Fruit fly (Drosophila melanogaster): ENCODE results near the gene Gr93c.

The Gr93c gene

dm6 chr3R:21825775-21826558 lies 19.1 kb downstream of the Gr93c start:
- TF ChIP-seq CG8478 (optimal IDR thresholded peaks at IDR 0.05) (no peak), CTCF (optimal IDR thresholded peaks at IDR 0.05) (no peak)

dm6 chr3R:21825140-21825539 lies 19.9 kb downstream of the Gr93c start:
- TF ChIP-seq CTCF (optimal IDR thresholded peaks at IDR 0.05) (no peak), CG8478 (optimal IDR thresholded peaks at IDR 0.05) (no peak)

dm6 chr3R:21824407-21825006 lies 20.6 kb downstream of the Gr93c start:
- peak in 1 of 2 experiments; percentile 13 for TF ChIP-seq CTCF (optimal IDR thresholded peaks at IDR 0.05)
- TF ChIP-seq CG8478 (optimal IDR thresholded peaks at IDR 0.05) = no peak

- TF ChIP-seq CG8478 (optimal IDR thresholded peaks at IDR 0.05) (no peak), CTCF (optimal IDR thresholded peaks at IDR 0.05) (no peak)
These were observed 21.2 kb downstream of the Gr93c start for dm6 chr3R:21823699-21824406.

- TF ChIP-seq CTCF (optimal IDR thresholded peaks at IDR 0.05) (no peak), CG8478 (optimal IDR thresholded peaks at IDR 0.05) (no peak)
These were observed 22.0 kb downstream of the Gr93c start for dm6 chr3R:21823076-21823475.

- peak in 1 of 2 experiments; percentile 10 for TF ChIP-seq CTCF (optimal IDR thresholded peaks at IDR 0.05)
- TF ChIP-seq CG8478 (optimal IDR thresholded peaks at IDR 0.05) = no peak
These were observed 22.5 kb downstream of the Gr93c start, which contains the start of gene CASK for dm6 chr3R:21822562-21822933. Gene CASK (minus strand): TSS chr3R:21822674.

- TF ChIP-seq CTCF (optimal IDR thresholded peaks at IDR 0.05) (no peak), CG8478 (optimal IDR thresholded peaks at IDR 0.05) (no peak)
These were observed 23.1 kb downstream of the Gr93c start for dm6 chr3R:21821684-21822561.

- TF ChIP-seq CG8478 (optimal IDR thresholded peaks at IDR 0.05) (no peak), CTCF (optimal IDR thresholded peaks at IDR 0.05) (no peak)
These were observed 36.3 kb downstream of the Gr93c start for dm6 chr3R:21808622-21809347.

dm6 chr3R:21807264-21807663 lies 37.8 kb downstream of the Gr93c start:
- no peak for TF ChIP-seq CTCF (optimal IDR thresholded peaks at IDR 0.05)
